Fruit fly (Drosophila melanogaster): ENCODE measurements around the gene CG14135.
A peak's percentile ranks its signal among the peaks of the same experiment; 100 is the strongest.

CG14135 gene

DNA sequence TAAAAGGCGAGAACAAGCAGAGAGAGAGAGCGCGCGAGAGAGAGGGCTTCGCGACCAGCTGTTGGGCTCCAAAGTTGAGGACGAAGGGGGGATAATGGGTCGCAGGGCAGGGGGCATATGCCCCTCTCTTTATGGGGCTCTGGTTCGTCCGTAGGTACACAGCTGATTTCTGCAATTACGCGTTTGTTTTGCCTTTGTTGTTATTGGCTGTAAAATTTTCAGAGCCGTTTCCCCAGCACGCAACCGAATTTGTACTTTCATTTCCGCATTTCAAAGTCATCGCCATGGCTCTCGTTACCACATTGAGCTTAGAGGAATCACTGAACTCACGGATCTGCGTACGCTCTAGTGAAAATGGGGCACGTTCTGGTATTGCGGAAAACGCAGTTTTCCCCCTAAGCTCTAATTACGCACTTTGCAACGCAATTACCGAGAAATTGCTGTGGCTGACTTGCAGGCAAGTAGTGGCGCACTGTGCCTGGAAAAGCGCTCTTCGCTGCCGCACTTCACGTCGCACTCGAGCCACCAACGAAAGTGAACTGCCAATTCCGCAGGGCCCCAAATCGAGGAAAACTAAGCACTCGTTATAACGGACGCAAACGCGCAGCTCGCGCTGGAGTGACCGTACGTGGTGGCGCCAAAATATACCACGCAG is 16.7 kb downstream of the CG14135 start, which contains the start of gene CG11658 (continued):
- TF ChIP-seq Sox15 (GFP tag; optimal IDR thresholded peaks at IDR 0.05) (no peak), CG6163 (GFP tag; IDR thresholded peaks at IDR 0.05) (peak; percentile 77), CG6854 (GFP tag; optimal IDR thresholded peaks at IDR 0.05) (peak; percentile 26), Hr4 (GFP tag; optimal IDR thresholded peaks at IDR 0.05) (no peak), Lpt (GFP tag; optimal IDR thresholded peaks at IDR 0.05) (peak; percentile 42), CG11762 (GFP tag; optimal IDR thresholded peaks at IDR 0.05; ENCODE audit: insufficient read depth) (no peak), vri (GFP tag; optimal IDR thresholded peaks at IDR 0.05) (peak; percentile 37), Smox (GFP tag; optimal IDR thresholded peaks at IDR 0.05) (no peak), OdsH (GFP tag; optimal IDR thresholded peaks at IDR 0.05) (no peak), CG1621 (tag; optimal IDR thresholded peaks at IDR 0.05) (no peak), CG9139 (GFP tag; optimal IDR thresholded peaks at IDR 0.05) (peak; percentile 33), Eip93F (GFP tag; optimal IDR thresholded peaks at IDR 0.05) (no peak)

DNA sequence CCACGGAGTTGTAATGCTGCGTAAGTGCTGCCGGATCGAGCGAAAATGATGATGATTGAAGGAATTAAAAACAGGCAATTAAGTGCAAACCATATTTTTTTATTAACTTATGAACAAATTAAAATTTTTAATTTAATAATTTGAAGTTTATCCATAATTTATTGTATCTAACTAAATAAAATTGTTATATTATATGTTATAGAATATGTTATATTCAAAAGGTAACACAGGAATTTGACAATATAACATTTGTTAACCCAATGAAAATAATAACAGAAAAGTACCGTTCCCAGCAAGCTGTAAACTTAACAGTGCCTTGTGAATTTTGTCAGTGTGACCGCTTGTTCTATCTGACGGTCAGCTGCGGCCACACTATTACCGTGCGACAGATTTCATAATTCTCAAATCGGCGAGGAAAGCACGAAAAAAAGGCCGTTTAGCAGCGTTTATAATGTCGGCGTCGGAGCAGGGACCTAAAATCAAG is 17.3 kb downstream of the CG14135 start, which contains the start of the genes Ccdc56 and mtTFB1:
Gene Ccdc56 (plus strand): TSS at position 347 of the 484 bp plus-strand sequence.
Gene mtTFB1 (plus strand): TSS at position 347 of the 484 bp plus-strand sequence.
- no peak for TF ChIP-seq CG1621 (tag; optimal IDR thresholded peaks at IDR 0.05)
- no peak for TF ChIP-seq ss (GFP tag; optimal IDR thresholded peaks at IDR 0.05)
- TF ChIP-seq Met (GFP tag; optimal IDR thresholded peaks at IDR 0.05), result no peak
- peak; percentile 4 for TF ChIP-seq cyc (GFP tag; optimal IDR thresholded peaks at IDR 0.05)
- peak; percentile 21 for TF ChIP-seq Eip78C (GFP tag)
- TF ChIP-seq OdsH (GFP tag; optimal IDR thresholded peaks at IDR 0.05), result no peak
- peak; percentile 75 for TF ChIP-seq vri (GFP tag; optimal IDR thresholded peaks at IDR 0.05)
- TF ChIP-seq CG15336 (GFP tag; IDR thresholded peaks at IDR 0.05), result no peak
- TF ChIP-seq CG31627 (GFP tag; optimal IDR thresholded peaks at IDR 0.05), result peak; percentile 19
- no peak for TF ChIP-seq CG34406 (GFP tag; optimal IDR thresholded peaks at IDR 0.05)

DNA sequence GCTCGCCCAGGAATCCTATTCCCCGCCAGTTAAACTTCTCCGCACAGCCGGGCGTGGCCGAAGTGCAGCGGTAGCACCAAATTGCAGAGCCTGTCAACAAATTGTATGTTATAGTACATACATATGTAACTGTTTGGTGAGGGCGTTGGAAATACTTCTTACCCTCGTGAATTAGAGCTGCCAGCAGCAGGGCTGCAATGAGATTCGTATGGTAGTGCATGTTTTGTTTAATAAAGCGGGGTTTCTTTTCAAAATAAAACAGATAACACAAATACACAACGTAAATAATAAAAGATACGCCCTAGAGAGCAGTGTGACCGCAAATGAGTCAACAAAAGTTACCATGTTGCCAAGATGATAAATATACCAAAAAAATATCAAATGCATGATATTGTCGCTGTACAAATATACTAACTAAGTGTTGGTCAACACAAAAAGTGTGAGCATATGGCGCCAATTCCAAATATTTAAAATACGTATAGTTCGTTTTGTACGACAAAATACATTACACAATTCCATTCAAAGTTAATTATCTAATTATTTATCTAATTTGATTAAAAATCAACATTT is 19.8 kb downstream of the CG14135 start, which contains the start of gene crim:
Gene crim (minus strand): TSS at position 328 of the 570 bp plus-strand sequence.
- TF ChIP-seq cyc (GFP tag; optimal IDR thresholded peaks at IDR 0.05) (peak; percentile 1), fkh (GFP tag; optimal IDR thresholded peaks at IDR 0.05) (peak; percentile 80), topi (GFP tag; optimal IDR thresholded peaks at IDR 0.05) (no peak)

DNA sequence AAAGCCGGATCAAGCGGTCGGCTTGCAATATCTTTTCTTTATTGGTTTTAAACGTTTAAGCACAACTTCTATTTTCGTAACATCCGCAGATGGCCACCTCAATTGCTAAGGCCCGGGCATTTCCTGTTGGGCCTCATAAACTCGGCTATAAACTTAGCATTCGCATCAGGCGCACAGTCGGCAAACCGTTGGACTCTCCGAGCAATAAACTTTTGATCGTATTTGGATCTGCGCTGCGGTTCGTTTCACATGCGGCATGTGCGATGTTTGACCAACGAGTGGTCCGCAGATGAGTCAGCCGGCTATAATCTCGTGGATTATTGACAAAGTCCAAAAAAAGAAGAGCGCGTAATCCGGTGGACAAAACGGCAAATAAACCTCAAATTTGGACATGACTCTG is 20.4 kb downstream of the CG14135 start:
- TF ChIP-seq CG11762 (GFP tag; optimal IDR thresholded peaks at IDR 0.05; ENCODE audit: insufficient read depth), result no peak
- no peak for TF ChIP-seq CG15336 (GFP tag; IDR thresholded peaks at IDR 0.05)
- TF ChIP-seq CG8119 (GFP tag; IDR thresholded peaks at IDR 0.05), result no peak
- no peak for TF ChIP-seq fkh (GFP tag; optimal IDR thresholded peaks at IDR 0.05)
- no peak for TF ChIP-seq Hr39 (GFP tag; optimal IDR thresholded peaks at IDR 0.05)
- TF ChIP-seq CG16779 (tag; optimal IDR thresholded peaks at IDR 0.05), result no peak
- no peak for TF ChIP-seq Blimp-1 (GFP tag; optimal IDR thresholded peaks at IDR 0.05)
- no peak for TF ChIP-seq Hr4 (GFP tag; optimal IDR thresholded peaks at IDR 0.05)
- TF ChIP-seq Met (GFP tag; optimal IDR thresholded peaks at IDR 0.05), result no peak
- TF ChIP-seq Lpt (GFP tag; optimal IDR thresholded peaks at IDR 0.05), result no peak
- no peak for TF ChIP-seq CG11294 (GFP tag; IDR thresholded peaks at IDR 0.05)
- TF ChIP-seq topi (GFP tag; optimal IDR thresholded peaks at IDR 0.05), result no peak
- TF ChIP-seq fd85E (GFP tag; optimal IDR thresholded peaks at IDR 0.05), result no peak
- no peak for TF ChIP-seq dac (GFP tag; optimal IDR thresholded peaks at IDR 0.05)
- TF ChIP-seq Sox14 (GFP tag; optimal IDR thresholded peaks at IDR 0.05), result no peak
- TF ChIP-seq achi (GFP tag; optimal IDR thresholded peaks at IDR 0.05), result no peak
- TF ChIP-seq salr (GFP tag; optimal IDR thresholded peaks at IDR 0.05), result no peak

DNA sequence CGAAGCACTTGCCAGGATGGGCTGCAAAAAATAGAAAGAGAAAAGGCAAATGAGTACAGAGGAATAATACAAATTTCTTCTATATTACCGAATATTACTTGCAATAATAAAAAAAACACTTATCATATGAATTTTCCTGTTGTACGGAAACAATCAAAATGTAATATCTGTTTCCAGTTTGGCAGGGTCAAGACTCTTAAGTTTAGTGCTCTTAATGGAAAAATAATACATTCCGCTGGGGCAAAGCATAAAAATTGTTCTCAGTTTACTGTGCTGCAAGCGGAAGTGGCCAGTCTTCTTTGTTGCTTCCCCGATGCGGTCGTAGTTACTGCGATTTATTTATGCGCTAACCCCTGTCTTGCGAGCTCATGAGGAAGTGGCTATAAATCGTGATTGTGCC is 21.5 kb downstream of the CG14135 start:
- TF ChIP-seq CG11294 (GFP tag; IDR thresholded peaks at IDR 0.05), result no peak
- TF ChIP-seq Lpt (GFP tag; optimal IDR thresholded peaks at IDR 0.05), result no peak
- TF ChIP-seq CG3919 (GFP tag; optimal IDR thresholded peaks at IDR 0.05), result peak; percentile 46
- TF ChIP-seq fd59A (GFP tag; optimal IDR thresholded peaks at IDR 0.05), result no peak
- TF ChIP-seq eg (GFP tag; IDR thresholded peaks at IDR 0.05), result no peak
- no peak for TF ChIP-seq CG8319 (GFP tag; optimal IDR thresholded peaks at IDR 0.05)
- TF ChIP-seq CG1621 (tag; optimal IDR thresholded peaks at IDR 0.05), result no peak
- peak; percentile 91 for TF ChIP-seq Eip78C (GFP tag)
- TF ChIP-seq fkh (GFP tag; optimal IDR thresholded peaks at IDR 0.05), result no peak
- TF ChIP-seq CG10669 (GFP tag; optimal IDR thresholded peaks at IDR 0.05), result peak; percentile 43
- no peak for TF ChIP-seq Met (GFP tag; optimal IDR thresholded peaks at IDR 0.05)
- no peak for TF ChIP-seq CG34406 (GFP tag; optimal IDR thresholded peaks at IDR 0.05)
- no peak for TF ChIP-seq Ets96B (tag; optimal IDR thresholded peaks at IDR 0.05)
- TF ChIP-seq salr (GFP tag; optimal IDR thresholded peaks at IDR 0.05), result no peak
- TF ChIP-seq fd85E (GFP tag; optimal IDR thresholded peaks at IDR 0.05), result no peak
- TF ChIP-seq Hr4 (GFP tag; optimal IDR thresholded peaks at IDR 0.05), result no peak
- no peak for TF ChIP-seq net (GFP tag; optimal IDR thresholded peaks at IDR 0.05)
- no peak for TF ChIP-seq dac (GFP tag; optimal IDR thresholded peaks at IDR 0.05)
- TF ChIP-seq Blimp-1 (GFP tag; optimal IDR thresholded peaks at IDR 0.05), result no peak
- TF ChIP-seq CG6854 (GFP tag; optimal IDR thresholded peaks at IDR 0.05), result no peak
- TF ChIP-seq Gug (GFP tag; IDR thresholded peaks at IDR 0.05), result no peak
- TF ChIP-seq Hr39 (GFP tag; optimal IDR thresholded peaks at IDR 0.05), result no peak

Measured in whole organism, prepupa.